Worm (Caenorhabditis elegans): ENCODE data around the gene W09C2.10.
"Not testable (repeated sequence)": the region's sequence is repeated elsewhere in the genome, so short reads cannot be mapped to it uniquely, and the experiment has no call there.

W09C2.10 gene

ce11 chrIV:9609095-9609494, 15.8 kb downstream of the W09C2.10 start:
- TF ChIP-seq nhr-90 (tag; optimal IDR thresholded peaks at IDR 0.05; ENCODE audit: poor library complexity): no peak
- TF ChIP-seq mdl-1 (tag; optimal IDR thresholded peaks at IDR 0.05): no peak
- TF ChIP-seq nhr-85 (tag): peak; percentile 62
- TF ChIP-seq jun-1 (tag; optimal IDR thresholded peaks at IDR 0.05): no peak
- TF ChIP-seq blmp-1 (tag; optimal IDR thresholded peaks at IDR 0.05): peak; percentile 45

ce11 chrIV:9607945-9608344, 16.9 kb downstream of the W09C2.10 start:
- TF ChIP-seq ceh-8 (GFP tag; optimal IDR thresholded peaks at IDR 0.05) (no peak), pag-3 (tag; optimal IDR thresholded peaks at IDR 0.05; ENCODE audit: borderline replicate concordance, insufficient read depth) (no peak), lir-3 (tag; optimal IDR thresholded peaks at IDR 0.05; ENCODE audit: poor library complexity) (no peak), ceh-90 (tag; optimal IDR thresholded peaks at IDR 0.05) (no peak), nhr-90 (tag; optimal IDR thresholded peaks at IDR 0.05; ENCODE audit: poor library complexity) (no peak), mef-2 (tag; optimal IDR thresholded peaks at IDR 0.05) (no peak), blmp-1 (tag; optimal IDR thresholded peaks at IDR 0.05) (no peak), dsc-1 (tag; optimal IDR thresholded peaks at IDR 0.05) (no peak), C04F5.9 (tag; optimal IDR thresholded peaks at IDR 0.05) (no peak), tbx-2 (tag; optimal IDR thresholded peaks at IDR 0.05) (no peak), nhr-237 (tag; optimal IDR thresholded peaks at IDR 0.05) (no peak), unc-62 (GFP tag; optimal IDR thresholded peaks at IDR 0.05) (no peak)

ce11 chrIV:9601595-9601994, 23.3 kb downstream of the W09C2.10 start, which contains the start of gene aat-1:
aat-1 (minus strand) TSS chrIV:9601695.
- no peak for TF ChIP-seq sup-37 (GFP tag; optimal IDR thresholded peaks at IDR 0.05)
- TF ChIP-seq nhr-12 (tag; optimal IDR thresholded peaks at IDR 0.05): no peak
- no peak for TF ChIP-seq efl-1 (optimal IDR thresholded peaks at IDR 0.05)
- TF ChIP-seq efl-1 (GFP tag; optimal IDR thresholded peaks at IDR 0.05 in 1 of 2): peak in 1 of 2 experiments; percentile 18
- no peak for TF ChIP-seq unc-62 (GFP tag; optimal IDR thresholded peaks at IDR 0.05)

DNA sequence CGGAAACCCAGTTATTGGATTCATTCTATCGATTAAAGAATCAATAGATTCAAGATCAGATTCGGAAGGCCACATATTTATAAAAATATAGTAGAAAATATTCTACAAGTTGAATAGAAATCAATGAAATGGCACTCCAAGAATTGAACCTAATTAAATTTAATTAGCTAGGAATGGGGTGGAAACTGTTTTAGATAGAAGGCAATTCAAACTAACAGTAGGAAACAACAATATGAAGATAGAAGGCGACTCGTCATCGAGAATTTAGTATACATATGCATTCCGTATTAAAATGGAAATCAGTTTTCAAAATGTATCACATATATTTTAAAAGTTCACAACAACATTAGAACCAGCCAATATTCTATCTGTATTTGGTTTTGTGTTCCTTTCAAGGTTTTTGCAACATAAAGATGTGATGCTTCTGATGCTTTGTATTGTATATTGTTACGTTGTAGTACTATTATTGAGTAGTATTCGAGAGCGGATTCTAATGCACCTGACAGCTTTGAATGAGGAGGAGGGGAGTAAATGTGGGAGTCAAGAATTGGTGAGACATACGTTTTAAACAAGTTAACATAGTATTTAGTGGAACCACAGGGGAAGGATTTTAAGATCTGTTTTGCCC, 29.0 kb downstream of the W09C2.10 start, which contains the start of the genes F27C8.3 and F27C8.2:
Gene F27C8.3, minus strand, starts transcription at position 101 of the 628 bp plus-strand sequence.
Gene F27C8.2, plus strand, starts transcription at position 578 of the 628 bp plus-strand sequence.
- not testable (repeated sequence) for TF ChIP-seq nhr-85 (tag); sox-4 (tag; optimal IDR thresholded peaks at IDR 0.05); alr-1 (tag; optimal IDR thresholded peaks at IDR 0.05; ENCODE audit: borderline replicate concordance)

DNA sequence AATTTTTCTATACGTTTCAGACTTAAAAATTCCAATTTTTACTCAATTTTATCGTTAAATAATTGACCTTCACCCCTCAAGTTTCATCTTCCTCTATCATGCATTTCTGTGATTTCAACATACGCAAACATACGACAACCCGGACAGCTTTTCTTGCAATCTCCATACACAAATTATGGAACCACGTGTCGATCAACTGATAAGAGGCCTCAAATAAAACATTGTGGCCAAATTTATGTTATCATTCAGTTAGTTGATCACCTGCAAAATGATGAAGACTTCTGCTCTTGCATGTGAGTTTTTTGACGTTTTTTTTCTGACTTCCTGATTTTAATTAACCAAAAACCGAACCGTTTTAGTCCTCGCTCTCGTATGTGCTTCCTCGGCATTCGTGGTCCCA, 31.4 kb downstream of the W09C2.10 start, which contains the start of gene spp-18:
Gene spp-18, plus strand, starts transcription at position 257 of the 400 bp plus-strand sequence.
- TF ChIP-seq nhr-20 (tag; optimal IDR thresholded peaks at IDR 0.05): peak; percentile 3
- peak; percentile 92 for TF ChIP-seq elt-2 (tag; optimal IDR thresholded peaks at IDR 0.05)
- TF ChIP-seq unc-98 (GFP tag; IDR thresholded peaks at IDR 0.05): no peak
- TF ChIP-seq mdl-1 (tag; optimal IDR thresholded peaks at IDR 0.05): peak in 1 of 2 experiments; percentile 41
- peak in 1 of 2 experiments; percentile 34 for TF ChIP-seq lin-35 (GFP tag; optimal IDR thresholded peaks at IDR 0.05)
- TF ChIP-seq dpl-1 (GFP tag; optimal IDR thresholded peaks at IDR 0.05): no peak
- no peak for TF ChIP-seq rnt-1 (tag; optimal IDR thresholded peaks at IDR 0.05)

ce11 chrIV:9592413-9592812, 32.5 kb downstream of the W09C2.10 start, which contains the start of gene pei-1:
pei-1 (minus strand) TSS chrIV:9592513.
- TF ChIP-seq ztf-11 (tag; optimal IDR thresholded peaks at IDR 0.05) (no peak), ceh-63 (GFP tag; optimal IDR thresholded peaks at IDR 0.05) (no peak), lin-13 (GFP tag; optimal IDR thresholded peaks at IDR 0.05) (no peak), lin-14 (GFP tag; optimal IDR thresholded peaks at IDR 0.05) (no peak)

Data from whole organism, L1 larva.